Fruit fly (Drosophila melanogaster) S2 (cell line): Measurements from ENCODE around the gene Muc68D.

Experiments used
- CG8478 ChIP-seq: fragments of >200 bp; optimal IDR thresholded peaks from 2 replicates; lab custom pipeline; 2018
- CTCF ChIP-seq, 2 experiments: fragments of >200 bp; optimal IDR thresholded peaks; 2 replicates each; lab custom pipeline; 2018

DNA sequence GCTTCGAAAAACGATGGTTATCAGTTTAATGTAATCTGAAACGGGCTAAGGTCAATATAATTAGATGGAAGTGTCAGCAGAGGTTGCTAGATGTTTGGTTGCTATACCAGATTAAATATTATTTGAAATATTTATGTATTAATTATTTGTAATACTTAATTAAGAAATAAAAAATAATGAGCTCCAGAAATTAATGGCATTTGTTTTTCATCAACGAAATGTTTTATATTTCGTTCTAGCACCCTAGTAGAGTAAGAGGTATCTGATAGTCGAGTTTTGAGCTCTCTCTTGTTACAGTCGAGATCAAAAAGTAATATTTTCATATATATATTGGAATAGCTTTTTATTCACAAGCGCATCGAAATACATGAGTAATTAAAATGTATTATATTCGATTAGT, 29.7 kb upstream of the Muc68D start:
- TF ChIP-seq CG8478 (lab: Kevin White, UChicago) (no peak), CTCF (optimal IDR thresholded peaks at IDR 0.05; lab: Kevin White, UChicago) (no peak)
